Worm (Caenorhabditis elegans) whole organism, L4 larva: ENCODE measurements around the gene K02A6.1.

ENCODE experiments used
- F37D6.2 ChIP-seq: sonication (generic microtip); optimal IDR thresholded peaks from 2 replicates; lab custom pipeline; 2016; ENCODE audit warnings: mild to moderate bottlenecking, missing genetic modification characterization, missing compliant biosample characterization
- F44E2.7 ChIP-seq: fragments of 200-800 bp; sonication (Bioruptor generic); IDR thresholded peaks from 2 replicates; pipeline ENCODE4 v2.1.2; 2022; ENCODE audit warnings: missing genetic modification characterization, missing compliant biosample characterization
- T20F7.1 ChIP-seq: fragments of 200-800 bp; sonication (Bioruptor generic); optimal IDR thresholded peaks from 2 replicates; lab custom pipeline; 2018; ENCODE audit warnings: mild to moderate bottlenecking, missing genetic modification characterization, missing compliant biosample characterization
- T26A8.4 ChIP-seq: fragments of 200-800 bp; sonication (Bioruptor generic); IDR thresholded peaks from 2 replicates; pipeline ENCODE4 v1.3.6; 2022; ENCODE audit warnings: missing genetic modification characterization, missing compliant biosample characterization
- Y48G9A.11 ChIP-seq: fragments of 200-800 bp; sonication (Bioruptor generic); IDR thresholded peaks from 2 replicates; pipeline ENCODE4 v1.3.6; 2022; ENCODE audit warnings: missing genetic modification reagents, missing genetic modification characterization, missing compliant biosample characterization
- Y75B8A.6 ChIP-seq: fragments of 200-800 bp; sonication (Bioruptor generic); IDR thresholded peaks from 2 replicates; pipeline ENCODE4 v1.3.6; 2022; ENCODE audit warnings: missing genetic modification reagents, missing genetic modification characterization, missing compliant biosample characterization
- ZK546.5 ChIP-seq, 2 experiments: sonication (generic microtip); optimal IDR thresholded peaks; 2 replicates each; lab custom pipeline; 2017; ENCODE audit warnings: missing biosample characterization in 2 of 2, missing genetic modification characterization in 2 of 2
- aha-1 ChIP-seq: fragments of 150-350 bp; peaks from one replicate; lab custom pipeline; 2014; ENCODE audit warnings: missing biosample characterization, missing genetic modification characterization
- aly-2 ChIP-seq: sonication (generic microtip); optimal IDR thresholded peaks from 2 replicates; lab custom pipeline; 2018; ENCODE audit warnings: missing biosample characterization, missing genetic modification characterization
- arid-1 ChIP-seq: fragments of 200-800 bp; sonication (Bioruptor generic); conservative IDR thresholded peaks from 2 replicates; pipeline ENCODE4 v1.3.6; 2022; ENCODE audit warnings: missing genetic modification reagents, missing genetic modification characterization, missing compliant biosample characterization
- ceh-20 ChIP-seq: fragments of 200-800 bp; sonication (Bioruptor generic); IDR thresholded peaks from 2 replicates; pipeline ENCODE4 v1.3.6; 2022; ENCODE audit warnings: missing genetic modification reagents, missing genetic modification characterization, missing compliant biosample characterization
- ceh-32 ChIP-seq: sonication (generic microtip); optimal IDR thresholded peaks from 2 replicates; lab custom pipeline; 2016; ENCODE audit warnings: mild to moderate bottlenecking, missing genetic modification characterization, missing compliant biosample characterization; ENCODE audit not compliant: poor library complexity
- ces-1 ChIP-seq: fragments of 150-350 bp; sonication (generic microtip); optimal IDR thresholded peaks from 4 replicates; lab custom pipeline; 2014; ENCODE audit warnings: missing biosample characterization, missing genetic modification reagents, missing genetic modification characterization
- ctbp-1 ChIP-seq: fragments of 200-800 bp; sonication (Bioruptor generic); IDR thresholded peaks from 2 replicates; pipeline ENCODE4 v1.3.6; 2022; ENCODE audit warnings: missing genetic modification reagents, missing genetic modification characterization, missing compliant biosample characterization
- daf-12 ChIP-seq: fragments of 150-350 bp; optimal IDR thresholded peaks from 2 replicates; lab custom pipeline; 2014; ENCODE audit warnings: missing biosample characterization, missing genetic modification reagents, missing genetic modification characterization
- daf-16 ChIP-seq, 3 experiments: sonication (generic microtip); optimal IDR thresholded peaks; 2 replicates each; lab custom pipeline; 2016 to 2017; ENCODE audit warnings: missing genetic modification characterization in 3 of 3, missing genetic modification reagents in 3 of 3, mild to moderate bottlenecking in 2 of 3, missing compliant biosample characterization in 2 of 3, missing biosample characterization in 1 of 3, moderate library complexity in 1 of 3
- dmd-6 ChIP-seq: fragments of 200-800 bp; sonication (Bioruptor generic); IDR thresholded peaks from 2 replicates; pipeline ENCODE4 v1.3.6; 2022; ENCODE audit warnings: missing genetic modification reagents, missing genetic modification characterization, missing compliant biosample characterization
- dmd-8 ChIP-seq: fragments of 200-800 bp; sonication (Bioruptor generic); IDR thresholded peaks from 2 replicates; pipeline ENCODE4 v1.3.6; 2022; ENCODE audit warnings: missing genetic modification characterization, missing compliant biosample characterization
- dmd-9 ChIP-seq: fragments of 200-800 bp; sonication (Bioruptor generic); IDR thresholded peaks from 2 replicates; pipeline ENCODE4 v1.3.6; 2022; ENCODE audit warnings: missing genetic modification reagents, missing genetic modification characterization, missing compliant biosample characterization
- hif-1 ChIP-seq, 2 experiments: sonication (generic microtip); optimal IDR thresholded peaks; 2 replicates each; lab custom pipeline; 2016 to 2017; ENCODE audit warnings: missing compliant biosample characterization in 2 of 2, missing genetic modification characterization in 2 of 2, missing genetic modification reagents in 2 of 2, missing genotype in 2 of 2, mild to moderate bottlenecking in 1 of 2
- hlh-11 ChIP-seq: fragments of 200-800 bp; sonication (Bioruptor generic); optimal IDR thresholded peaks from 2 replicates; lab custom pipeline; 2018; ENCODE audit warnings: mild to moderate bottlenecking, missing genetic modification characterization, missing compliant biosample characterization
- hlh-30 ChIP-seq: sonication (generic microtip); optimal IDR thresholded peaks from 2 replicates; lab custom pipeline; 2017; ENCODE audit warnings: antibody characterized with exemption, mild to moderate bottlenecking, missing genetic modification characterization, missing compliant biosample characterization; ENCODE audit not compliant: insufficient read depth
- jun-1 ChIP-seq: fragments of 150-350 bp; optimal IDR thresholded peaks from 2 replicates; lab custom pipeline; 2014; ENCODE audit warnings: missing biosample characterization, missing genetic modification reagents, missing genetic modification characterization
- lir-3 ChIP-seq: sonication (generic microtip); optimal IDR thresholded peaks from 2 replicates; lab custom pipeline; 2016; ENCODE audit warnings: mild to moderate bottlenecking, missing genetic modification characterization, missing compliant biosample characterization
- lsy-2 ChIP-seq, 2 experiments: fragments of 150-350 bp in 1 of 2; sonication (generic microtip) in 1 of 2; optimal IDR thresholded peaks; 2 replicates each; lab custom pipeline; 2014 to 2017; ENCODE audit warnings: missing biosample characterization in 2 of 2, missing genetic modification characterization in 2 of 2
- madf-9 ChIP-seq: fragments of 200-800 bp; sonication (Bioruptor generic); conservative IDR thresholded peaks from 2 replicates; pipeline ENCODE4 v1.3.6; 2022; ENCODE audit warnings: missing genetic modification reagents, missing genetic modification characterization, missing compliant biosample characterization
- mdl-1 ChIP-seq, 2 experiments: fragments of 150-350 bp in 1 of 2; sonication (generic microtip) in 1 of 2; optimal IDR thresholded peaks; 2 replicates each; lab custom pipeline; 2014 to 2017; ENCODE audit warnings: missing biosample characterization in 2 of 2, missing genetic modification characterization in 2 of 2
- mdt-29 ChIP-seq: fragments of 200-800 bp; sonication (Bioruptor generic); IDR thresholded peaks from 2 replicates; pipeline ENCODE4 v1.3.6; 2022; ENCODE audit warnings: missing genetic modification reagents, missing genetic modification characterization, missing compliant biosample characterization
- mxl-3 ChIP-seq: fragments of 200-800 bp; sonication (Bioruptor generic); optimal IDR thresholded peaks from 2 replicates; lab custom pipeline; 2018; ENCODE audit warnings: mild to moderate bottlenecking, missing genetic modification characterization, missing compliant biosample characterization
- nhr-11 ChIP-seq: fragments of 150-350 bp; optimal IDR thresholded peaks from 2 replicates; lab custom pipeline; 2014; ENCODE audit warnings: missing biosample characterization, missing genetic modification characterization
- nhr-111 ChIP-seq: fragments of 200-800 bp; sonication (Bioruptor generic); optimal IDR thresholded peaks from 2 replicates; lab custom pipeline; 2018; ENCODE audit warnings: mild to moderate bottlenecking, missing genetic modification characterization, missing compliant biosample characterization
- nhr-25 ChIP-seq: sonication (generic microtip); optimal IDR thresholded peaks from 2 replicates; lab custom pipeline; 2017; ENCODE audit warnings: missing genetic modification characterization, mild to moderate bottlenecking, missing compliant biosample characterization, antibody characterized with exemption, moderate library complexity, borderline replicate concordance; ENCODE audit not compliant: insufficient read depth
- nhr-28 ChIP-seq: fragments of 150-350 bp; optimal IDR thresholded peaks from 2 replicates; lab custom pipeline; 2014; ENCODE audit warnings: missing biosample characterization, missing genetic modification characterization
- nhr-76 ChIP-seq: fragments of 150-350 bp; optimal IDR thresholded peaks from 2 replicates; lab custom pipeline; 2014; ENCODE audit warnings: missing biosample characterization, missing genetic modification characterization
- pha-4 ChIP-seq, 2 experiments: fragments of 150-350 bp in 1 of 2; fragments of 200-800 bp in 1 of 2; sonication (Bioruptor generic) in 1 of 2; IDR thresholded peaks in 1 of 2; optimal IDR thresholded peaks in 1 of 2; 2 replicates each; pipeline versions ENCODE4 v1.3.6 to Lab custom; 2014 to 2022; ENCODE audit warnings: missing genetic modification characterization in 2 of 2, missing genetic modification reagents in 2 of 2, missing biosample characterization in 1 of 2, missing compliant biosample characterization in 1 of 2
- php-3 ChIP-seq: fragments of 200-800 bp; sonication (Bioruptor generic); IDR thresholded peaks from 2 replicates; pipeline ENCODE4 v1.3.6; 2022; ENCODE audit warnings: missing genetic modification reagents, missing genetic modification characterization, missing compliant biosample characterization
- pqm-1 ChIP-seq: sonication (generic microtip); optimal IDR thresholded peaks from 2 replicates; lab custom pipeline; 2017; ENCODE audit warnings: missing biosample characterization, missing genetic modification characterization
- rbr-2 ChIP-seq: sonication (generic microtip); optimal IDR thresholded peaks from 2 replicates; lab custom pipeline; 2016; ENCODE audit warnings: missing genotype, missing genetic modification characterization, missing compliant biosample characterization
- set-16 ChIP-seq: fragments of 200-800 bp; sonication (Bioruptor generic); IDR thresholded peaks from 2 replicates; pipeline ENCODE4 v1.3.6; 2022; ENCODE audit warnings: missing genetic modification reagents, missing genetic modification characterization, missing compliant biosample characterization
- tra-1 ChIP-seq: fragments of 200-800 bp; sonication (Bioruptor generic); IDR thresholded peaks from 2 replicates; pipeline ENCODE4 v1.3.6; 2022; ENCODE audit warnings: missing genetic modification reagents, missing genetic modification characterization, missing compliant biosample characterization
- zfp-2 ChIP-seq: sonication (generic microtip); optimal IDR thresholded peaks from 2 replicates; lab custom pipeline; 2016; ENCODE audit warnings: mild to moderate bottlenecking, missing genetic modification characterization, missing compliant biosample characterization
- ztf-7 ChIP-seq: fragments of 150-350 bp; optimal IDR thresholded peaks from 2 replicates; lab custom pipeline; 2014; ENCODE audit warnings: missing biosample characterization, missing genetic modification characterization

K02A6.1 gene

DNA sequence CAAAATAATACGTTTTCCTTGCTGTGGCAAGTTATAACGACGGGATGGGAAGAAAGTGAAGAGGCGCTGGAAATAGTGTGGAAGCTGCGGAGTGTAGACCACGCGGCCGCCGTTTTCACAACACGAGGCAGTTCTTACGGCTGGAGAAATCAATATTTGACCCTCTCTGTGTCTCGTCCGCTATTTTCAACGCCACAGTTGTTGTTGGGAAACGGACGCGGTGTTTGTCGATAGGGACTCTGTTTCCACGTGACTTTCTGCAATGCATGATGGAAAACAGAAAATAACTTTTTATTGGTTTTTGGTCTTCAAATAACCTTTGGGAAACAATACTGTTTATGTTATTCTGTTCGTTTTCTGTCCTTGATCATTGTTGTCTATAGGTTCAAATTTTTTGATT lies 12.3 kb downstream of the K02A6.1 start, which contains the start of gene K02A6.3 (continued):
- no peak for TF ChIP-seq daf-12 (tag; lab: Kevin White, UChicago)
- TF ChIP-seq F44E2.7: no peak
- TF ChIP-seq ceh-32 (tag; lab: Kevin White, UChicago): no peak
- TF ChIP-seq T26A8.4 (GFP tag; lab: Robert Waterston, UW): peak; percentile 79
- TF ChIP-seq F37D6.2 (tag; lab: Kevin White, UChicago): peak; percentile 27
- peak; percentile 81 for TF ChIP-seq ceh-20
- TF ChIP-seq set-16 (GFP tag; lab: Robert Waterston, UW): peak; percentile 40; the same call in 1 of the 2 replicates
- no peak for TF ChIP-seq aly-2
- TF ChIP-seq T20F7.1 (GFP tag; lab: Kevin White, UChicago): peak; percentile 73
- peak; percentile 95 for TF ChIP-seq aha-1
- TF ChIP-seq ces-1 (GFP tag; lab: Kevin White, UChicago): no peak
- peak; percentile 85 for TF ChIP-seq tra-1
- peak; percentile 9 to 86 for TF ChIP-seq hif-1 (tag; optimal IDR thresholded peaks at IDR 0.05; lab: Kevin White, UChicago)
- TF ChIP-seq mxl-3 (GFP tag; lab: Kevin White, UChicago): peak; percentile 100
- TF ChIP-seq nhr-11 (tag; lab: Kevin White, UChicago): peak; percentile 84
- peak; percentile 44; the same call in 1 of the 2 replicates for TF ChIP-seq ctbp-1
- TF ChIP-seq hlh-30: peak; percentile 99
- peak; percentile 94 to 99 for TF ChIP-seq mdl-1 (tag; optimal IDR thresholded peaks at IDR 0.05; lab: Kevin White, UChicago)
- TF ChIP-seq zfp-2 (tag; lab: Kevin White, UChicago): no peak
- TF ChIP-seq lsy-2 (tag; optimal IDR thresholded peaks at IDR 0.05; lab: Kevin White, UChicago): peak in 1 of 2 experiments; percentile 83
- TF ChIP-seq jun-1 (tag; lab: Kevin White, UChicago): peak; percentile 78
- TF ChIP-seq ZK546.5 (tag; optimal IDR thresholded peaks at IDR 0.05; lab: Kevin White, UChicago): no peak
- no peak for TF ChIP-seq lir-3 (tag; lab: Kevin White, UChicago)
- no peak for TF ChIP-seq dmd-8
- TF ChIP-seq php-3 (GFP tag; lab: Robert Waterston, UW): peak; percentile 68
- TF ChIP-seq nhr-28 (tag; lab: Kevin White, UChicago): peak; percentile 86
- TF ChIP-seq nhr-25: peak; percentile 12
- TF ChIP-seq hlh-11 (tag; lab: Kevin White, UChicago): peak; percentile 98
- TF ChIP-seq dmd-9 (GFP tag; lab: Robert Waterston, UW): no peak
- TF ChIP-seq Y75B8A.6: 0 out of 2 replicates have a peak, but pooled peaks have one; percentile 65
- peak in 1 of 2 experiments; percentile 98 for TF ChIP-seq daf-16 (GFP tag; optimal IDR thresholded peaks at IDR 0.05; lab: Kevin White, UChicago)
- TF ChIP-seq daf-16 (tag; optimal IDR thresholded peaks at IDR 0.05; lab: Kevin White, UChicago): peak; percentile 100
- TF ChIP-seq mdt-29 (GFP tag; lab: Robert Waterston, UW): peak; percentile 66; the same call in 1 of the 2 replicates
- TF ChIP-seq nhr-111 (GFP tag; lab: Kevin White, UChicago): no peak
- TF ChIP-seq pha-4 (GFP tag; IDR thresholded peaks at IDR 0.05; lab: Robert Waterston, UW): peak; percentile 62
- peak; percentile 21 for TF ChIP-seq pha-4 (tag; optimal IDR thresholded peaks at IDR 0.05; lab: Kevin White, UChicago)
- peak; percentile 94 for TF ChIP-seq dmd-6
- TF ChIP-seq nhr-76: peak; percentile 63
- peak; percentile 79 for TF ChIP-seq rbr-2 (tag; lab: Kevin White, UChicago)
- TF ChIP-seq arid-1 (GFP tag; lab: Robert Waterston, UW): peak; percentile 37; the same call in 1 of the 2 replicates
- peak; percentile 41 for TF ChIP-seq pqm-1 (tag; lab: Kevin White, UChicago)
- peak; percentile 19 for TF ChIP-seq ztf-7 (tag; lab: Kevin White, UChicago)
- peak; percentile 62 for TF ChIP-seq madf-9
- no peak for TF ChIP-seq Y48G9A.11
